Worm (Caenorhabditis elegans) whole organism, L2 larva: ENCODE data around the gene R11E3.1.

ENCODE experiments used
- ZK546.5 ChIP-seq: sonication (generic microtip); optimal IDR thresholded peaks from 2 replicates; lab custom pipeline; 2017; ENCODE audit warnings: missing biosample characterization, missing genetic modification characterization
- elt-1 ChIP-seq: fragments of 150-350 bp; optimal IDR thresholded peaks from 2 replicates; lab custom pipeline; 2014; ENCODE audit warnings: missing biosample characterization, missing genetic modification characterization
- elt-3 ChIP-seq: sonication (generic microtip); optimal IDR thresholded peaks from 2 replicates; lab custom pipeline; 2017; ENCODE audit warnings: missing biosample characterization, missing genetic modification characterization
- fos-1 ChIP-seq: fragments of 150-350 bp; optimal IDR thresholded peaks from 2 replicates; lab custom pipeline; 2014; ENCODE audit warnings: missing biosample characterization, missing genetic modification characterization
- gmeb-1 ChIP-seq: fragments of 150-350 bp; optimal IDR thresholded peaks from 2 replicates; lab custom pipeline; 2014; ENCODE audit warnings: missing biosample characterization, missing genetic modification characterization
- nhr-129 ChIP-seq: fragments of 150-350 bp; optimal IDR thresholded peaks from 2 replicates; lab custom pipeline; 2014; ENCODE audit warnings: missing biosample characterization, missing genetic modification characterization
- nhr-237 ChIP-seq: fragments of 150-350 bp; optimal IDR thresholded peaks from 2 replicates; lab custom pipeline; 2014; ENCODE audit warnings: missing biosample characterization, missing genetic modification characterization
- nhr-77 ChIP-seq: fragments of 150-350 bp; optimal IDR thresholded peaks from 2 replicates; lab custom pipeline; 2014; ENCODE audit warnings: missing biosample characterization, missing genetic modification characterization
- unc-39 ChIP-seq: fragments of 150-350 bp; optimal IDR thresholded peaks from 2 replicates; lab custom pipeline; 2014; ENCODE audit warnings: missing biosample characterization, missing genetic modification characterization
- unc-55 ChIP-seq: fragments of 150-350 bp; sonication (generic microtip); optimal IDR thresholded peaks from 3 replicates; lab custom pipeline; 2014; ENCODE audit warnings: missing biosample characterization, missing genetic modification reagents, missing genetic modification characterization
- unc-62 ChIP-seq: fragments of 150-350 bp; optimal IDR thresholded peaks from 2 replicates; lab custom pipeline; 2014; ENCODE audit warnings: missing biosample characterization, missing genetic modification reagents, missing genetic modification characterization
- ztf-1 ChIP-seq: fragments of 200-800 bp; sonication (Bioruptor generic); conservative IDR thresholded peaks from 2 replicates; pipeline ENCODE4 v1.3.6; 2022; ENCODE audit warnings: missing genetic modification characterization, missing compliant biosample characterization
- ztf-4 ChIP-seq: fragments of 150-350 bp; optimal IDR thresholded peaks from 2 replicates; lab custom pipeline; 2014; ENCODE audit warnings: missing biosample characterization, missing genetic modification characterization

- TF ChIP-seq unc-55 (no peak), unc-62 (GFP tag; lab: Kevin White, UChicago) (no peak), elt-1 (tag; lab: Kevin White, UChicago) (no peak), ztf-1 (no peak), nhr-237 (tag; lab: Kevin White, UChicago) (no peak), nhr-129 (tag; lab: Kevin White, UChicago) (no peak), ztf-4 (tag; lab: Kevin White, UChicago) (no peak), unc-39 (tag; lab: Kevin White, UChicago) (no peak), gmeb-1 (tag; lab: Kevin White, UChicago) (no peak), fos-1 (tag; lab: Kevin White, UChicago) (no peak), elt-3 (tag; lab: Kevin White, UChicago) (no peak), nhr-77 (no peak), ZK546.5 (tag; lab: Kevin White, UChicago) (no peak)
Measured at ce11 chrIV:4776501-4776900, 13.0 kb upstream of the R11E3.1 start.
